Worm (Caenorhabditis elegans) whole organism, mixed stage, embryonic: Measurements from ENCODE around the gene C05A2.4.

ENCODE experiments used
- blmp-1 ChIP-seq: fragments of 150-350 bp; optimal IDR thresholded peaks from 2 replicates; lab custom pipeline; 2014; ENCODE audit warnings: missing biosample characterization, missing genetic modification characterization
- ces-1 ChIP-seq: fragments of 150-350 bp; optimal IDR thresholded peaks from 2 replicates; lab custom pipeline; 2014; ENCODE audit warnings: missing biosample characterization, missing genetic modification reagents, missing genetic modification characterization
- hlh-1 ChIP-seq: fragments of 150-350 bp; optimal IDR thresholded peaks from 2 replicates; lab custom pipeline; 2014; ENCODE audit warnings: missing biosample characterization, missing genetic modification reagents, missing genetic modification characterization
- lin-13 ChIP-seq: fragments of 150-350 bp; optimal IDR thresholded peaks from 2 replicates; lab custom pipeline; 2014; ENCODE audit warnings: missing biosample characterization, missing genetic modification characterization
- nhr-237 ChIP-seq: fragments of 150-350 bp; optimal IDR thresholded peaks from 2 replicates; lab custom pipeline; 2014; ENCODE audit warnings: missing biosample characterization, missing genetic modification characterization
- nhr-76 ChIP-seq: sonication (generic microtip); optimal IDR thresholded peaks from 2 replicates; lab custom pipeline; 2017; ENCODE audit warnings: missing biosample characterization, missing genetic modification characterization
- unc-39 ChIP-seq: fragments of 150-350 bp; optimal IDR thresholded peaks from 2 replicates; lab custom pipeline; 2014; ENCODE audit warnings: missing biosample characterization, missing genetic modification characterization
- ztf-11 ChIP-seq: fragments of 150-350 bp; optimal IDR thresholded peaks from 2 replicates; lab custom pipeline; 2014; ENCODE audit warnings: missing biosample characterization, missing genetic modification characterization

ce11 chrV:10709385-10709784 is 14.1 kb downstream of the C05A2.4 start:
- TF ChIP-seq ces-1 (no peak), blmp-1 (tag; lab: Kevin White, UChicago) (no peak), unc-39 (tag; lab: Kevin White, UChicago) (no peak), ztf-11 (tag; lab: Kevin White, UChicago) (no peak), nhr-76 (no peak), lin-13 (tag; lab: Kevin White, UChicago) (no peak), hlh-1 (tag; lab: Kevin White, UChicago) (no peak), nhr-237 (tag; lab: Kevin White, UChicago) (no peak)
